Worm (Caenorhabditis elegans) whole organism, L1 larva: ENCODE data around the gene Y37D8A.19.

Source experiments
- C04F5.9 ChIP-seq: sonication (generic microtip); optimal IDR thresholded peaks from 2 replicates; lab custom pipeline; 2016; ENCODE audit warnings: missing genetic modification characterization, missing compliant biosample characterization
- Y116A8C.19 ChIP-seq: sonication (generic microtip); optimal IDR thresholded peaks from 2 replicates; lab custom pipeline; 2016; ENCODE audit warnings: missing compliant biosample characterization, missing genetic modification characterization, borderline replicate concordance
- ceh-82 ChIP-seq, 3 experiments: fragments of 150-350 bp in 1 of 3; sonication (generic microtip) in 2 of 3; optimal IDR thresholded peaks; 2 replicates each; lab custom pipeline; 2014 to 2017; ENCODE audit warnings: missing biosample characterization in 3 of 3, missing genetic modification characterization in 3 of 3
- ceh-88 ChIP-seq: fragments of 200-800 bp; sonication (Bioruptor generic); IDR thresholded peaks from 2 replicates; pipeline ENCODE4 v1.3.6; 2022; ENCODE audit warnings: missing genetic modification characterization, missing compliant biosample characterization
- dpl-1 ChIP-seq, 3 experiments: fragments of 150-350 bp in 2 of 3; sonication (generic microtip) in 1 of 3; optimal IDR thresholded peaks; 2 replicates each; lab custom pipeline; 2014 to 2017; ENCODE audit warnings: missing biosample characterization in 3 of 3, missing genetic modification characterization in 3 of 3, missing genetic modification reagents in 3 of 3
- efl-1 ChIP-seq, 4 experiments: fragments of 150-350 bp; optimal IDR thresholded peaks in 3 of 4; peaks in 1 of 4; 1 replicate in 1 of 4; 2 replicates in 3 of 4; lab custom pipeline; 2014; ENCODE audit warnings: missing biosample characterization in 2 of 4, missing genetic modification characterization in 2 of 4, missing genetic modification reagents in 2 of 4
- fkh-4 ChIP-seq: sonication (generic microtip); optimal IDR thresholded peaks from 2 replicates; lab custom pipeline; 2016; ENCODE audit warnings: missing compliant biosample characterization, missing genetic modification characterization, borderline replicate concordance
- fkh-8 ChIP-seq: sonication (generic microtip); optimal IDR thresholded peaks from 2 replicates; lab custom pipeline; 2016; ENCODE audit warnings: mild to moderate bottlenecking, missing genetic modification characterization, missing compliant biosample characterization
- hlh-17 ChIP-seq: fragments of 200-800 bp; sonication (Bioruptor generic); optimal IDR thresholded peaks from 2 replicates; lab custom pipeline; 2018; ENCODE audit warnings: missing genetic modification characterization, mild to moderate bottlenecking, missing compliant biosample characterization, moderate library complexity, borderline replicate concordance
- hlh-4 ChIP-seq: sonication (generic microtip); optimal IDR thresholded peaks from 2 replicates; lab custom pipeline; 2016; ENCODE audit warnings: mild to moderate bottlenecking, missing genetic modification characterization, missing compliant biosample characterization
- hpl-2 ChIP-seq: fragments of 150-350 bp; optimal IDR thresholded peaks from 2 replicates; lab custom pipeline; 2014; ENCODE audit warnings: missing biosample characterization, missing genetic modification reagents, missing genetic modification characterization
- jun-1 ChIP-seq: fragments of 150-350 bp; optimal IDR thresholded peaks from 2 replicates; lab custom pipeline; 2014; ENCODE audit warnings: missing biosample characterization, missing genetic modification reagents, missing genetic modification characterization
- lin-13 ChIP-seq: fragments of 150-350 bp; optimal IDR thresholded peaks from 2 replicates; lab custom pipeline; 2014; ENCODE audit warnings: missing biosample characterization, missing genetic modification reagents, missing genetic modification characterization
- lin-14 ChIP-seq: fragments of 200-800 bp; sonication (Bioruptor generic); optimal IDR thresholded peaks from 2 replicates; lab custom pipeline; 2018; ENCODE audit warnings: mild to moderate bottlenecking, missing genetic modification characterization, moderate library complexity, missing compliant biosample characterization
- lin-35 ChIP-seq, 2 experiments: fragments of 150-350 bp; optimal IDR thresholded peaks; 2 replicates each; lab custom pipeline; 2014; ENCODE audit warnings: missing biosample characterization in 2 of 2, missing genetic modification characterization in 2 of 2, missing genetic modification reagents in 2 of 2
- lin-39 ChIP-seq: fragments of 150-350 bp; optimal IDR thresholded peaks from 2 replicates; lab custom pipeline; 2014; ENCODE audit warnings: missing biosample characterization, missing genetic modification reagents, missing genetic modification characterization
- lir-3 ChIP-seq: sonication (generic microtip); optimal IDR thresholded peaks from 2 replicates; lab custom pipeline; 2016; ENCODE audit warnings: mild to moderate bottlenecking, missing genetic modification characterization, moderate library complexity, missing compliant biosample characterization; ENCODE audit not compliant: poor library complexity
- mab-9 ChIP-seq: fragments of 200-800 bp; sonication (Bioruptor generic); IDR thresholded peaks from 2 replicates; pipeline ENCODE4 v1.3.6; 2022; ENCODE audit warnings: missing genetic modification reagents, missing genetic modification characterization, missing compliant biosample characterization
- mdl-1 ChIP-seq, 2 experiments: fragments of 150-350 bp; optimal IDR thresholded peaks; 2 replicates each; lab custom pipeline; 2014 to 2017; ENCODE audit warnings: missing biosample characterization in 2 of 2, missing genetic modification characterization in 2 of 2, inconsistent platforms in 1 of 2
- mef-2 ChIP-seq: fragments of 150-350 bp; optimal IDR thresholded peaks from 2 replicates; lab custom pipeline; 2014; ENCODE audit warnings: missing biosample characterization, missing genetic modification characterization
- nhr-12 ChIP-seq: sonication (generic microtip); optimal IDR thresholded peaks from 2 replicates; lab custom pipeline; 2017; ENCODE audit warnings: missing biosample characterization, missing genetic modification characterization
- nhr-20 ChIP-seq: sonication (generic microtip); optimal IDR thresholded peaks from 2 replicates; lab custom pipeline; 2016; ENCODE audit warnings: mild to moderate bottlenecking, missing genetic modification characterization, missing compliant biosample characterization
- nhr-47 ChIP-seq: sonication (generic microtip); optimal IDR thresholded peaks from 2 replicates; lab custom pipeline; 2016; ENCODE audit warnings: mild to moderate bottlenecking, missing genetic modification characterization, moderate library complexity, missing compliant biosample characterization
- nhr-71 ChIP-seq: sonication (generic microtip); optimal IDR thresholded peaks from 2 replicates; lab custom pipeline; 2016; ENCODE audit warnings: mild to moderate bottlenecking, missing genetic modification characterization, moderate library complexity, missing compliant biosample characterization
- nhr-85 ChIP-seq: sonication (generic microtip); peaks from one replicate; lab custom pipeline; 2016; ENCODE audit warnings: missing genetic modification characterization, inconsistent platforms, missing compliant biosample characterization
- nhr-90 ChIP-seq: sonication (generic microtip); optimal IDR thresholded peaks from 2 replicates; lab custom pipeline; 2016; ENCODE audit warnings: mild to moderate bottlenecking, missing genetic modification characterization, missing compliant biosample characterization; ENCODE audit not compliant: poor library complexity
- pqm-1 ChIP-seq: sonication (generic microtip); optimal IDR thresholded peaks from 3 replicates; lab custom pipeline; 2017; ENCODE audit warnings: missing biosample characterization, missing genetic modification characterization
- sptf-1 ChIP-seq: fragments of 150-350 bp; optimal IDR thresholded peaks from 2 replicates; lab custom pipeline; 2014; ENCODE audit warnings: missing biosample characterization, missing genetic modification characterization
- swsn-7 ChIP-seq: sonication (generic microtip); optimal IDR thresholded peaks from 2 replicates; lab custom pipeline; 2016; ENCODE audit warnings: missing genetic modification characterization, missing compliant biosample characterization
- tlp-1 ChIP-seq: fragments of 150-350 bp; optimal IDR thresholded peaks from 2 replicates; lab custom pipeline; 2014; ENCODE audit warnings: missing biosample characterization, missing genetic modification characterization
- ztf-11 ChIP-seq, 2 experiments: sonication (generic microtip); optimal IDR thresholded peaks; 2 replicates each; lab custom pipeline; 2016 to 2017; ENCODE audit warnings: missing genetic modification characterization in 2 of 2, missing biosample characterization in 1 of 2, missing compliant biosample characterization in 1 of 2

Gene Y37D8A.19

DNA sequence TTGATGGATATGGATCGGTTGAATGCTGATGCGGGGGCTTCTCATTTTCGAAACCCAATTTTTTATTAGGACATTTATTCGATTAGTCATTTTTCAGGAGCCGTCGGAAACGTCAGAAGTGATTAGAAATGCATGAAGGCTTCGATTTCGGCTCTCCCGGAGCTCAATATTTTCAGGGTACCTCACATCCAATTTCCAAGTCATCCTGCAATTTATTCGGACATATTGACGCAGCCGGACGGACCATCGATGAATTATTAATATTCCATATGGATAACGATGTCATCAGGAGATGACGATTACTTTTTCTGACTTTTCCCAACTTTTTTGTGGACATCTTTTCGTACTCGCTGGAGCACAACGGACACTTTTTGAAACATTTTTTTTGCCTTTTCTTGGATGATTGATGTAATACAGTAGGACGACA lies 23.0 kb upstream of the Y37D8A.19 start (continued):
- TF ChIP-seq lir-3 (tag; lab: Kevin White, UChicago) (no peak), nhr-85 (tag; lab: Kevin White, UChicago) (peak; percentile 78), fkh-8 (no peak), lin-35 (GFP tag; optimal IDR thresholded peaks at IDR 0.05; lab: Kevin White, UChicago) (peak in 1 of 2 experiments; percentile 28), lin-39 (tag; lab: Kevin White, UChicago) (no peak), nhr-90 (peak; percentile 69), ceh-88 (no peak), dpl-1 (GFP tag; optimal IDR thresholded peaks at IDR 0.05; lab: Kevin White, UChicago) (no peak), tlp-1 (tag; lab: Kevin White, UChicago) (no peak), nhr-47 (tag; lab: Kevin White, UChicago) (peak; percentile 48)

DNA sequence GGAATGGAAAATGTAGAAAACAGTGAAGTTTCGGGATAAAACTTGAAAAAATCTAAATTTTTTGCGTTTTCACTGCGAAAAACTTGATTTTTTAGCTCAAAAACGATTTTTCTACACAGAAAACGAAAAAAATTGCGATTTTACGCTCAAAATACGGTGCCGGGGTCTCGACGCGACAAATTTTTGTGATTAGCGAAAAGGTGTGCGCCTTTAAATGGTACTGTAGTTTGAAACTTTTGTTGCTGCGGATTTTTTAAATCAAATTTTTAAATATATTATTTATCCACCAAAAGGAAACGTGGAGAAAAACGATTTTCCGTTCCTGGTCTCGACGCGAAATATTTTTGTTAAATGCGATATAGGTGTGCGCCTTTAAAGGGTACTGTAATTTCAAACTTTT lies 22.5 kb upstream of the Y37D8A.19 start:
- TF ChIP-seq Y116A8C.19, result no peak
- TF ChIP-seq nhr-71 (tag; lab: Kevin White, UChicago), result no peak
- no peak for TF ChIP-seq nhr-12
- no peak for TF ChIP-seq hlh-4
- TF ChIP-seq lin-13 (GFP tag; lab: Kevin White, UChicago), result no peak
- no peak for TF ChIP-seq nhr-20 (tag; lab: Kevin White, UChicago)
- TF ChIP-seq ceh-82 (tag; optimal IDR thresholded peaks at IDR 0.05; lab: Kevin White, UChicago), result no peak
- TF ChIP-seq hpl-2 (GFP tag; lab: Kevin White, UChicago), result no peak
- no peak for TF ChIP-seq tlp-1 (tag; lab: Kevin White, UChicago)
- no peak for TF ChIP-seq mab-9
- no peak for TF ChIP-seq jun-1 (tag; lab: Kevin White, UChicago)
- no peak for TF ChIP-seq mef-2 (tag; lab: Kevin White, UChicago)
- TF ChIP-seq pqm-1, result no peak
- TF ChIP-seq swsn-7 (tag; lab: Kevin White, UChicago), result no peak
- TF ChIP-seq, all 84 proteins: peak for 0

DNA sequence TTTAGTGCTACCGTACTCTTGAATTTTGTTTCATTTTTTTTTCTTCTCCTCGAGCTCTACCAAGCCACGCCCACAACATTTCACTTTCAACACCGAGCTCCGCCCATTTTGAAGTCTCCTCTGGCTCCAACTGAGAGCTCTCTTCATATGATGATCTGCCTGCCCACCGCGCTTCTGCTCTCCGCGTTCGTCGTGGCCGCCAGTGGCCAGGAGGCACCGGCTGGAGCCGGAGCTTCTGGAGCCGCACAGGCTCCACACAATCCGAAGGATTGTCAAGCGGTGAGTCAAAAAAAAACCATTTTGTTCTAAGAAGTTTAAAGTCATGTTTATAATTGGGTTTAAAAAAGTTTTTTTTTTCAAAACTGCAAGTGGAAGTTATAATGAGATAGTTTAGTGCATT lies 19.3 kb upstream of the Y37D8A.19 start, which contains the start of gene flp-14:
Gene flp-14 (plus strand): TSS at position 146 of the 400 bp plus-strand sequence.
- no peak for TF ChIP-seq ztf-11 (tag; optimal IDR thresholded peaks at IDR 0.05; lab: Kevin White, UChicago)
- TF ChIP-seq efl-1 (optimal IDR thresholded peaks at IDR 0.05; lab: Kevin White, UChicago), result no peak
- TF ChIP-seq efl-1 (GFP tag; optimal IDR thresholded peaks at IDR 0.05 in 1 of 2; lab: Kevin White, UChicago), result peak in 1 of 2 experiments; percentile 71

DNA sequence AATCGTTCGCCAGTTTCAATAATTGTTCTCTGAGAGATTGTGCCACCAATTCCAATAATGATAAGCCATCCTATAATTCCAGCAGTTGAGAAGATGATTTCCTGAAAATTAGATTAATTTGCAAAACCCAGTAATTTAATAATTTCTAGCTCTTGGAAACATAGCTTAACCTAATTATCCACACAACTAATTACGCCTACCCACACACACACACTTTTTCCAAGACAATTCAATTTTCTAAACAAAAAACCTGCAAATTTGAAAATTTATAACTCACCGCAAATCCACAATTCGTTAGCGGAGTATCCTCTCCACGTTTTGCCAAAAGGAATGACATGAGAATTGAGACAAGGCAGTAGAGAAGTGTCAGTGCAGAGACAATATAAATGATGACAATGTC lies 13.2 kb upstream of the Y37D8A.19 start:
- TF ChIP-seq lin-14 (GFP tag; lab: Kevin White, UChicago) (peak; percentile 24), fkh-4 (tag; lab: Kevin White, UChicago) (no peak)

DNA sequence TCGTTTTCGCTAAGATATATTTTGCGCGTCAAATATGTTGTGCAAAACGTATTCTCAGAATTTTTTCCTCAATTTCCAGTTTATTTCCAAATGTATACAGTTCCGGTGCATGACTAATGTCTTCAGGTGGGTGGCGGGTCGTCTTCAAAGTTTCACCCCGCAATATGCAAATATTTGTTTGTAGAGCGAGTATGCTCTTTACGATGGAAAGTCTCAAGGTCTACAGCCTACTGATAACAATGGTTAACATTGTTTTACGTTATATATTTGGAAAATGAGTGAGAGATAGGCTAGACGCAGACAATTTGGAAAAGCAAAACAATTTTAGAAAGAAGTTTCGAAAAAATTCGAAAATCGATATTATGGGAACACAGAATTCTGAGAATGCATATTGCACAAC lies 11.8 kb upstream of the Y37D8A.19 start:
- TF ChIP-seq C04F5.9 (no peak), lin-35 (GFP tag; optimal IDR thresholded peaks at IDR 0.05; lab: Kevin White, UChicago) (peak in 1 of 2 experiments; percentile 3)

DNA sequence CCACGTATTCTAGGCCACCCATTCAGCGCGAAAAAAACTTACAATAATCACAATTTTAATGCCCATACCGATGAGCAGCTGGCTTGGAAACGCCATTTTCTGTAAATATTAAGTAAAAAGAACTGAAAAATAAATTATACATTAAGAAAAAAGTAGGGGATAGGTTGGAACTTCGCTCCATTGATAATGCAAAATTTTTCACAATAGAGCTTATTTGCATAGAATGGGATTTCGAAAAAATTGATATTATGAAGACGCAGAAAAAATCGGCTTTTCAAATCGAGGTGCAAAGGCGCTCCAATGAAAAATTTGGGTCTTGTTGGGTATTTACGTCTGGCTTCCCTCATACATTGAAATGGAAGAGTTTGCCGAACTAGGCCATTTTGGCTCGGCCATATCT lies 11.1 kb upstream of the Y37D8A.19 start, which contains the start of gene Y37D8A.16:
Gene Y37D8A.16 (minus strand): TSS at position 101 of the 400 bp plus-strand sequence.
- TF ChIP-seq efl-1 (optimal IDR thresholded peaks at IDR 0.05; lab: Kevin White, UChicago) (no peak), efl-1 (GFP tag; optimal IDR thresholded peaks at IDR 0.05 in 1 of 2; lab: Kevin White, UChicago) (peak in 1 of 2 experiments; percentile 61), hlh-17 (GFP tag; lab: Kevin White, UChicago) (no peak), mdl-1 (tag; optimal IDR thresholded peaks at IDR 0.05; lab: Kevin White, UChicago) (no peak), nhr-90 (no peak), sptf-1 (tag; lab: Kevin White, UChicago) (no peak)
